Worm (Caenorhabditis elegans): ENCODE measurements around the gene ech-8.

ech-8 gene

DNA sequence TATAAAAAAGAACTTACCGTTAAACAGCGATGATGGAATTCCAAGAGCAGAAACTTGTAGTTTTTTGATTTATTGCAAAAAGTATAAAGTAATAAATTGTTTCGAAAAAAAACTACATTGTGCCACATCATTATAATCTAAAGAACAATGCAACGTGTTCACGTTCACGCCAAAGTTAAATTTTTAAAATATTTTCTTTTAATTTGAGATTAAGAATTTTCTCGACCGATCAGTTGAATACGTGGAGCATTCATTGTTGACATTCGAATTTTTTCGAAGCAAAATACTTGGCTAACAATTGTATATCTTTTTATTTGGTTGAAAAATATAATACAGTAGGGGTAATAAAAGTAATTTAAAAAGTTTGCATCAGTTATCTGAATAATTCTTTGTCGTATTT, 8.0 kb downstream of the ech-8 start, which contains the start of gene F01G10.5:
Gene F01G10.5, minus strand, starts transcription at position 101 of the 400 bp plus-strand sequence.
- TF ChIP-seq blmp-1 (tag; optimal IDR thresholded peaks at IDR 0.05) (no peak), ces-1 (GFP tag; optimal IDR thresholded peaks at IDR 0.05) (no peak), nhr-28 (tag; optimal IDR thresholded peaks at IDR 0.05) (no peak), mab-5 (tag; optimal IDR thresholded peaks at IDR 0.05) (no peak), ceh-39 (tag; optimal IDR thresholded peaks at IDR 0.05) (no peak), lin-32 (GFP tag; optimal IDR thresholded peaks at IDR 0.05) (no peak), elt-3 (tag; optimal IDR thresholded peaks at IDR 0.05) (no peak), nhr-2 (tag; optimal IDR thresholded peaks at IDR 0.05) (no peak), pha-4 (tag; optimal IDR thresholded peaks at IDR 0.05) (no peak), M03D4.4 (tag; optimal IDR thresholded peaks at IDR 0.05) (no peak), drap-1 (GFP tag; optimal IDR thresholded peaks at IDR 0.05) (no peak), nhr-12 (tag; optimal IDR thresholded peaks at IDR 0.05) (no peak), unc-120 (tag; optimal IDR thresholded peaks at IDR 0.05; ENCODE audit: poor library complexity, severe bottlenecking) (no peak), lin-13 (tag; optimal IDR thresholded peaks at IDR 0.05) (no peak), sem-2 (GFP tag; optimal IDR thresholded peaks at IDR 0.05) (no peak), mls-2 (tag; optimal IDR thresholded peaks at IDR 0.05) (no peak), cnd-1 (tag; optimal IDR thresholded peaks at IDR 0.05) (no peak)

DNA sequence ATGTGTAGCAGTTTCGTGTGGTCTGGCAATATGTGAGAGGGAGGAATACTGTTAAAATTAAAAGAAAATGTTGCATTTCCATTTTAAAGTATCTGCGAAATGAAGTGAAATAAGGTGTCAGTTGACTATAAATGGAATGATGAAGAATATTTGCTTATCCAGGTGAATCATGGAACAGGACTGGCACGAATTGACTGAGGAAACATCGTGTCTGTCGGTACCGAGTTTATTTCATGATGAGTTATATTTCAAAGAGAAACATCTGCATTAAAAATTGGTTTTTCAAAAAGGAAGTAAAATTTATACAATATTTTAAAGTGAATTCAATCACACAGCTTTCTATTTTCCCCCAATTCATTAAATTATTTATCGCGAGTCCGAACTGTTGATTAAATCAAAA, 11.4 kb downstream of the ech-8 start, which contains the start of gene F01G10.6:
Gene F01G10.6, minus strand, starts transcription at position 101 of the 400 bp plus-strand sequence.
- TF ChIP-seq unc-120 (tag; optimal IDR thresholded peaks at IDR 0.05; ENCODE audit: poor library complexity, severe bottlenecking) (no peak), sptf-1 (tag; optimal IDR thresholded peaks at IDR 0.05) (no peak), M03D4.4 (tag; optimal IDR thresholded peaks at IDR 0.05) (no peak), lin-13 (tag; optimal IDR thresholded peaks at IDR 0.05) (no peak), hlh-1 (tag; optimal IDR thresholded peaks at IDR 0.05) (no peak), lsy-2 (tag; optimal IDR thresholded peaks at IDR 0.05) (no peak), ham-2 (GFP tag; optimal IDR thresholded peaks at IDR 0.05) (no peak), nhr-76 (tag; optimal IDR thresholded peaks at IDR 0.05) (no peak), nhr-2 (tag; optimal IDR thresholded peaks at IDR 0.05) (no peak), blmp-1 (tag; optimal IDR thresholded peaks at IDR 0.05) (no peak), drap-1 (GFP tag; optimal IDR thresholded peaks at IDR 0.05) (no peak), mls-2 (tag; optimal IDR thresholded peaks at IDR 0.05) (no peak), ceh-39 (tag; optimal IDR thresholded peaks at IDR 0.05) (no peak), lin-32 (GFP tag; optimal IDR thresholded peaks at IDR 0.05) (no peak), snpc-4 (tag; optimal IDR thresholded peaks at IDR 0.05) (no peak)

DNA sequence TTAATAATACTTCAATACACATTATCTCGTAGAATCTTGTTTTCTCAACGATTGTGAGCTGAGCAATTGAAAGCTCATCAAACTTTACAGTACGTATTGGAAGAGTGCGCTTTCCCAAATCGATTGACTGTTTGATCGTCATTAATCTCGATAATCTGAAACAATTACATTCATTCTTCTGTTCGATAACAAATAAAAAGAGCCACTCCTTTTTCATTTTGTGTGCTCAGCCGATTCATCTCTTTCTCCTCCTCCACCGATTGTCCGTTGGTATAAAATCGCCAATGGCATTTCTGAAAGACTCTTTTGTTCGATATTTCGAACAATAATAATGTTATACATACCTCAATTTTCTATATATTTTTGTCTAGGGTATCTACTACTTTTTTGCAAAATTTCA, 15.3 kb downstream of the ech-8 start, which contains the start of gene nas-12:
Gene nas-12, plus strand, starts transcription at position 301 of the 400 bp plus-strand sequence.
- TF ChIP-seq ham-2 (GFP tag; optimal IDR thresholded peaks at IDR 0.05) (no peak), snpc-4 (tag; optimal IDR thresholded peaks at IDR 0.05) (no peak), elt-3 (tag; optimal IDR thresholded peaks at IDR 0.05) (no peak), lsy-2 (tag; optimal IDR thresholded peaks at IDR 0.05) (no peak), zip-8 (tag; optimal IDR thresholded peaks at IDR 0.05) (no peak), blmp-1 (tag; optimal IDR thresholded peaks at IDR 0.05) (no peak), hlh-1 (tag; optimal IDR thresholded peaks at IDR 0.05) (no peak), mls-2 (tag; optimal IDR thresholded peaks at IDR 0.05) (no peak), nhr-28 (tag; optimal IDR thresholded peaks at IDR 0.05) (no peak)

DNA sequence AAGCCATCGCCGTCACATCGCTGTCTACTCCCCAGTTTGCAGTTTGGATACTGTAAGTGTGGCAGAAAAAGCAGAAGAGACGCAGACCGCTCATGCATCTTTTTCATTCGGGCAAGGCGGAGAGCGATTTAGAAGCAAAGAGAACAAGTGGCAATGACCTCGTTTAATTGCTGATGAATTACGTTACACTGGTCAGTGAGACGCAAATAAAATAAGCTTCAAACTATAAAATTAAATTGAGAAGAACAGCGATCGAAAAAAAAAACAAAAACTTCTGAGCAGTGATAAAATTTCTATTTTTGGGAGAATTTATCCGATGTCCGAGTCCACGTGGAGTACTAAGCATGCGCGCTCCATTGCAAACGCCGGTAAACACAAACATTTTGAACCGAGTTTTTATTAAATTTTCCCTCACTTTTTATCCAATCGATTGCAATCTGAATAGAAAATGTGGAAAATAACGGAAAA, 16.8 kb downstream of the ech-8 start, which contains the start of gene C24F3.2:
Gene C24F3.2, plus strand, starts transcription at position 418 of the 468 bp plus-strand sequence.
- TF ChIP-seq ces-1 (GFP tag; optimal IDR thresholded peaks at IDR 0.05) (no peak), ham-2 (GFP tag; optimal IDR thresholded peaks at IDR 0.05) (peak; percentile 94), nhr-2 (tag; optimal IDR thresholded peaks at IDR 0.05) (peak; percentile 12), mep-1 (tag; optimal IDR thresholded peaks at IDR 0.05) (peak; percentile 30), lsy-2 (tag; optimal IDR thresholded peaks at IDR 0.05) (peak; percentile 92), elt-3 (tag; optimal IDR thresholded peaks at IDR 0.05) (no peak), cnd-1 (tag; optimal IDR thresholded peaks at IDR 0.05) (no peak), drap-1 (GFP tag; optimal IDR thresholded peaks at IDR 0.05) (peak; percentile 11), hlh-1 (tag; optimal IDR thresholded peaks at IDR 0.05) (peak; percentile 27), blmp-1 (tag; optimal IDR thresholded peaks at IDR 0.05) (no peak), unc-120 (tag; optimal IDR thresholded peaks at IDR 0.05; ENCODE audit: poor library complexity, severe bottlenecking) (no peak), mls-2 (tag; optimal IDR thresholded peaks at IDR 0.05) (peak; percentile 77)

DNA sequence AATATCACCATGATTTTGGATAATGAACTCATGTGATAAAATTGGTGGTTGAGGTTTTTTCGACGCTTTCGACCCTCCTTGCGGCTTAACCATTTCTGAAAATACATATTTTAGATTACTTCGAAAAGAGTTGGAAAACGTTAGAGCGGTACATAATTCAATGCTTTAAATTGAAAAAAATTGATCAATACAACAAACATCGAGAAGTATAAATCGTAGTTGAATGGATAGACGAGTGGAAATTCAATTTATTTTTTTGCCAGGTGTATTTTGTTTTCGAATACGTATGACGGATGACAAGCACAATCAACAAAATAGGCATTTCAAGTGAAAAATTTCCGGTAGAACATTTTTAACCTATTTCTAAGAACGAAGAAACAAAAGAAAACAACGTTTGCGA, 17.8 kb downstream of the ech-8 start, which contains the start of gene tram-1:
Gene tram-1, minus strand, starts transcription at position 101 of the 400 bp plus-strand sequence.
- no peak for TF ChIP-seq nhr-76 (tag; optimal IDR thresholded peaks at IDR 0.05)
- TF ChIP-seq nhr-12 (tag; optimal IDR thresholded peaks at IDR 0.05) = no peak
- TF ChIP-seq pha-4 (tag; optimal IDR thresholded peaks at IDR 0.05) = no peak
- TF ChIP-seq ces-1 (GFP tag; optimal IDR thresholded peaks at IDR 0.05) = no peak
- TF ChIP-seq ztf-11 (tag; optimal IDR thresholded peaks at IDR 0.05) = no peak
- TF ChIP-seq elt-1 (tag; optimal IDR thresholded peaks at IDR 0.05; ENCODE audit: borderline replicate concordance, insufficient read depth) = no peak
- TF ChIP-seq unc-39 (tag; optimal IDR thresholded peaks at IDR 0.05) = no peak
- TF ChIP-seq ceh-43 (GFP tag; optimal IDR thresholded peaks at IDR 0.05) = no peak
- TF ChIP-seq flh-1 (GFP tag; optimal IDR thresholded peaks at IDR 0.05) = no peak
- TF ChIP-seq unc-62 (GFP tag; optimal IDR thresholded peaks at IDR 0.05) = no peak
- TF ChIP-seq lin-13 (tag; optimal IDR thresholded peaks at IDR 0.05) = no peak
- no peak for TF ChIP-seq nhr-28 (tag; optimal IDR thresholded peaks at IDR 0.05)
- TF ChIP-seq lsy-2 (tag; optimal IDR thresholded peaks at IDR 0.05) = no peak
- no peak for TF ChIP-seq M03D4.4 (tag; optimal IDR thresholded peaks at IDR 0.05)

Data from whole organism, mixed stage, embryonic.